Worm (Caenorhabditis elegans) whole organism, L1 larva: ENCODE results near the gene F59G1.4.

Experiments used
- C16A3.4 ChIP-seq: fragments of 150-350 bp; optimal IDR thresholded peaks from 2 replicates; lab custom pipeline; 2014; ENCODE audit warnings: missing biosample characterization, missing genetic modification characterization
- aha-1 ChIP-seq: fragments of 150-350 bp; optimal IDR thresholded peaks from 2 replicates; lab custom pipeline; 2014; ENCODE audit warnings: missing biosample characterization, missing genetic modification characterization
- aly-2 ChIP-seq: fragments of 150-350 bp; optimal IDR thresholded peaks from 2 replicates; lab custom pipeline; 2014; ENCODE audit warnings: missing biosample characterization, missing genetic modification characterization
- blmp-1 ChIP-seq: fragments of 150-350 bp; optimal IDR thresholded peaks from 2 replicates; lab custom pipeline; 2014; ENCODE audit warnings: missing biosample characterization, missing genetic modification characterization
- ceh-63 ChIP-seq: fragments of 200-800 bp; sonication (Bioruptor generic); optimal IDR thresholded peaks from 2 replicates; lab custom pipeline; 2018; ENCODE audit warnings: mild to moderate bottlenecking, missing genetic modification characterization, missing compliant biosample characterization
- ceh-82 ChIP-seq, 3 experiments: fragments of 150-350 bp in 1 of 3; sonication (generic microtip) in 2 of 3; optimal IDR thresholded peaks; 2 replicates each; lab custom pipeline; 2014 to 2017; ENCODE audit warnings: missing biosample characterization in 3 of 3, missing genetic modification characterization in 3 of 3
- ceh-90 ChIP-seq: sonication (generic microtip); optimal IDR thresholded peaks from 2 replicates; lab custom pipeline; 2016; ENCODE audit warnings: missing genetic modification characterization, missing compliant biosample characterization
- dpl-1 ChIP-seq, 3 experiments: fragments of 150-350 bp in 2 of 3; sonication (generic microtip) in 1 of 3; optimal IDR thresholded peaks; 2 replicates each; lab custom pipeline; 2014 to 2017; ENCODE audit warnings: missing biosample characterization in 3 of 3, missing genetic modification characterization in 3 of 3, missing genetic modification reagents in 3 of 3
- efl-1 ChIP-seq, 4 experiments: fragments of 150-350 bp; optimal IDR thresholded peaks in 3 of 4; peaks in 1 of 4; 1 replicate in 1 of 4; 2 replicates in 3 of 4; lab custom pipeline; 2014; ENCODE audit warnings: missing biosample characterization in 2 of 4, missing genetic modification characterization in 2 of 4, missing genetic modification reagents in 2 of 4
- egl-13 ChIP-seq: sonication (generic microtip); optimal IDR thresholded peaks from 2 replicates; lab custom pipeline; 2016; ENCODE audit warnings: missing genotype, missing genetic modification reagents, missing genetic modification characterization, missing compliant biosample characterization
- elt-2 ChIP-seq: sonication (generic microtip); optimal IDR thresholded peaks from 2 replicates; lab custom pipeline; 2016; ENCODE audit warnings: missing genetic modification characterization, mild to moderate bottlenecking, inconsistent platforms, missing compliant biosample characterization, missing genetic modification reagents
- fkh-4 ChIP-seq: sonication (generic microtip); optimal IDR thresholded peaks from 2 replicates; lab custom pipeline; 2016; ENCODE audit warnings: missing compliant biosample characterization, missing genetic modification characterization, borderline replicate concordance
- hlh-4 ChIP-seq: sonication (generic microtip); optimal IDR thresholded peaks from 2 replicates; lab custom pipeline; 2016; ENCODE audit warnings: mild to moderate bottlenecking, missing genetic modification characterization, missing compliant biosample characterization
- hpl-2 ChIP-seq: fragments of 150-350 bp; optimal IDR thresholded peaks from 2 replicates; lab custom pipeline; 2014; ENCODE audit warnings: missing biosample characterization, missing genetic modification reagents, missing genetic modification characterization
- irx-1 ChIP-seq: sonication (generic microtip); optimal IDR thresholded peaks from 2 replicates; lab custom pipeline; 2016; ENCODE audit warnings: missing genetic modification characterization, missing compliant biosample characterization
- jun-1 ChIP-seq: fragments of 150-350 bp; optimal IDR thresholded peaks from 2 replicates; lab custom pipeline; 2014; ENCODE audit warnings: missing biosample characterization, missing genetic modification reagents, missing genetic modification characterization
- lin-14 ChIP-seq: fragments of 200-800 bp; sonication (Bioruptor generic); optimal IDR thresholded peaks from 2 replicates; lab custom pipeline; 2018; ENCODE audit warnings: mild to moderate bottlenecking, missing genetic modification characterization, moderate library complexity, missing compliant biosample characterization
- lin-35 ChIP-seq, 2 experiments: fragments of 150-350 bp; optimal IDR thresholded peaks; 2 replicates each; lab custom pipeline; 2014; ENCODE audit warnings: missing biosample characterization in 2 of 2, missing genetic modification characterization in 2 of 2, missing genetic modification reagents in 2 of 2
- lin-39 ChIP-seq: fragments of 150-350 bp; optimal IDR thresholded peaks from 2 replicates; lab custom pipeline; 2014; ENCODE audit warnings: missing biosample characterization, missing genetic modification reagents, missing genetic modification characterization
- lir-3 ChIP-seq: sonication (generic microtip); optimal IDR thresholded peaks from 2 replicates; lab custom pipeline; 2016; ENCODE audit warnings: mild to moderate bottlenecking, missing genetic modification characterization, moderate library complexity, missing compliant biosample characterization; ENCODE audit not compliant: poor library complexity
- lsy-2 ChIP-seq, 2 experiments: fragments of 150-350 bp; optimal IDR thresholded peaks; 2 replicates each; lab custom pipeline; 2014; ENCODE audit warnings: missing biosample characterization in 2 of 2, missing genetic modification characterization in 2 of 2
- mab-9 ChIP-seq: fragments of 200-800 bp; sonication (Bioruptor generic); IDR thresholded peaks from 2 replicates; pipeline ENCODE4 v1.3.6; 2022; ENCODE audit warnings: missing genetic modification reagents, missing genetic modification characterization, missing compliant biosample characterization
- mef-2 ChIP-seq: fragments of 150-350 bp; optimal IDR thresholded peaks from 2 replicates; lab custom pipeline; 2014; ENCODE audit warnings: missing biosample characterization, missing genetic modification characterization
- mep-1 ChIP-seq: fragments of 150-350 bp; optimal IDR thresholded peaks from 2 replicates; lab custom pipeline; 2014; ENCODE audit warnings: missing biosample characterization, missing genetic modification characterization
- nhr-20 ChIP-seq: sonication (generic microtip); optimal IDR thresholded peaks from 2 replicates; lab custom pipeline; 2016; ENCODE audit warnings: mild to moderate bottlenecking, missing genetic modification characterization, missing compliant biosample characterization
- nhr-237 ChIP-seq: fragments of 150-350 bp; optimal IDR thresholded peaks from 2 replicates; lab custom pipeline; 2014; ENCODE audit warnings: missing biosample characterization, missing genetic modification characterization
- nhr-47 ChIP-seq: sonication (generic microtip); optimal IDR thresholded peaks from 2 replicates; lab custom pipeline; 2016; ENCODE audit warnings: mild to moderate bottlenecking, missing genetic modification characterization, moderate library complexity, missing compliant biosample characterization
- nhr-71 ChIP-seq: sonication (generic microtip); optimal IDR thresholded peaks from 2 replicates; lab custom pipeline; 2016; ENCODE audit warnings: mild to moderate bottlenecking, missing genetic modification characterization, moderate library complexity, missing compliant biosample characterization
- nhr-85 ChIP-seq: sonication (generic microtip); peaks from one replicate; lab custom pipeline; 2016; ENCODE audit warnings: missing genetic modification characterization, inconsistent platforms, missing compliant biosample characterization
- pqm-1 ChIP-seq: sonication (generic microtip); optimal IDR thresholded peaks from 3 replicates; lab custom pipeline; 2017; ENCODE audit warnings: missing biosample characterization, missing genetic modification characterization
- rnt-1 ChIP-seq: sonication (generic microtip); optimal IDR thresholded peaks from 2 replicates; lab custom pipeline; 2016; ENCODE audit warnings: mild to moderate bottlenecking, missing genetic modification characterization, moderate library complexity, missing compliant biosample characterization
- skn-1 ChIP-seq: fragments of 150-350 bp; optimal IDR thresholded peaks from 2 replicates; lab custom pipeline; 2014; ENCODE audit warnings: missing biosample characterization, missing genetic modification characterization
- snu-23 ChIP-seq: sonication (generic microtip); optimal IDR thresholded peaks from 2 replicates; lab custom pipeline; 2016; ENCODE audit warnings: missing genetic modification characterization, missing compliant biosample characterization
- sox-4 ChIP-seq: sonication (generic microtip); optimal IDR thresholded peaks from 2 replicates; lab custom pipeline; 2016; ENCODE audit warnings: missing genetic modification characterization, missing compliant biosample characterization
- swsn-7 ChIP-seq: sonication (generic microtip); optimal IDR thresholded peaks from 2 replicates; lab custom pipeline; 2016; ENCODE audit warnings: missing genetic modification characterization, missing compliant biosample characterization
- tbx-2 ChIP-seq: sonication (generic microtip); optimal IDR thresholded peaks from 2 replicates; lab custom pipeline; 2016; ENCODE audit warnings: missing genetic modification characterization, missing compliant biosample characterization
- unc-62 ChIP-seq: fragments of 150-350 bp; optimal IDR thresholded peaks from 2 replicates; lab custom pipeline; 2014; ENCODE audit warnings: missing biosample characterization, missing genetic modification reagents, missing genetic modification characterization
- xbp-1 ChIP-seq: sonication (generic microtip); optimal IDR thresholded peaks from 2 replicates; lab custom pipeline; 2016; ENCODE audit warnings: missing genetic modification characterization, missing compliant biosample characterization
- zip-4 ChIP-seq: fragments of 200-800 bp; sonication (Bioruptor generic); optimal IDR thresholded peaks from 2 replicates; lab custom pipeline; 2018; ENCODE audit warnings: mild to moderate bottlenecking, missing genetic modification characterization, moderate library complexity, missing compliant biosample characterization
- ztf-4 ChIP-seq: fragments of 150-350 bp; optimal IDR thresholded peaks from 2 replicates; lab custom pipeline; 2014; ENCODE audit warnings: missing biosample characterization, missing genetic modification characterization

The F59G1.4 gene

ce11 chrII:5917010-5917472, 21.1 kb downstream of the F59G1.4 start, which contains the start of gene frh-1:
Gene frh-1 (plus strand): TSS chrII:5917422.
- no peak for TF ChIP-seq ceh-90 (tag; lab: Kevin White, UChicago)
- no peak for TF ChIP-seq mep-1 (tag; lab: Kevin White, UChicago)
- TF ChIP-seq fkh-4 (tag; lab: Kevin White, UChicago) = no peak
- no peak for TF ChIP-seq mab-9 (GFP tag; lab: Robert Waterston, UW)
- TF ChIP-seq swsn-7 (tag; lab: Kevin White, UChicago) = no peak

ce11 chrII:5918149-5918697, 22.3 kb downstream of the F59G1.4 start, which contains the start of gene ptp-2:
Gene ptp-2 (plus strand): TSS chrII:5918647.
- peak; percentile 47 to 58 for TF ChIP-seq efl-1 (optimal IDR thresholded peaks at IDR 0.05; lab: Kevin White, UChicago)
- peak; percentile 48 to 92 for TF ChIP-seq efl-1 (GFP tag; optimal IDR thresholded peaks at IDR 0.05 in 1 of 2; lab: Kevin White, UChicago)
- no peak for TF ChIP-seq nhr-237 (tag; lab: Kevin White, UChicago)
- TF ChIP-seq ceh-63 (GFP tag; lab: Kevin White, UChicago) = no peak
- TF ChIP-seq sox-4 = no peak
- TF ChIP-seq hlh-4 (tag; lab: Kevin White, UChicago) = no peak
- peak; percentile 64 for TF ChIP-seq snu-23 (GFP tag; lab: Kevin White, UChicago)
- TF ChIP-seq zip-4 = no peak
- TF ChIP-seq mab-9 (GFP tag; lab: Robert Waterston, UW) = no peak
- TF ChIP-seq lir-3 (tag; lab: Kevin White, UChicago) = peak; percentile 38
- no peak for TF ChIP-seq hpl-2 (GFP tag; lab: Kevin White, UChicago)
- TF ChIP-seq C16A3.4 = peak; percentile 30
- peak; percentile 56 for TF ChIP-seq nhr-47
- peak in 1 of 3 experiments; percentile 24 for TF ChIP-seq ceh-82 (tag; optimal IDR thresholded peaks at IDR 0.05; lab: Kevin White, UChicago)
- peak; percentile 12 for TF ChIP-seq egl-13 (tag; lab: Kevin White, UChicago)
- TF ChIP-seq unc-62 (GFP tag; lab: Kevin White, UChicago) = no peak
- TF ChIP-seq rnt-1 = peak; percentile 44
- TF ChIP-seq xbp-1 = peak; percentile 22
- TF ChIP-seq mef-2 (tag; lab: Kevin White, UChicago) = no peak
- peak; percentile 34 for TF ChIP-seq irx-1 (tag; lab: Kevin White, UChicago)
- TF ChIP-seq pqm-1 = no peak
- TF ChIP-seq dpl-1 (GFP tag; optimal IDR thresholded peaks at IDR 0.05; lab: Kevin White, UChicago) = peak; percentile 16 to 62 (median 41)
- TF ChIP-seq tbx-2 = peak; percentile 10
- no peak for TF ChIP-seq aly-2
- peak; percentile 49 to 72 for TF ChIP-seq lsy-2 (tag; optimal IDR thresholded peaks at IDR 0.05; lab: Kevin White, UChicago)
- no peak for TF ChIP-seq aha-1 (tag; lab: Kevin White, UChicago)
- peak; percentile 65 for TF ChIP-seq nhr-71
- TF ChIP-seq ztf-4 = no peak
- TF ChIP-seq lin-14 (GFP tag; lab: Kevin White, UChicago) = peak; percentile 57
- peak; percentile 31 for TF ChIP-seq skn-1 (tag; lab: Kevin White, UChicago)
- peak; percentile 27 to 57 for TF ChIP-seq lin-35 (GFP tag; optimal IDR thresholded peaks at IDR 0.05; lab: Kevin White, UChicago)
- TF ChIP-seq nhr-20 = peak; percentile 61
- no peak for TF ChIP-seq lin-39 (tag; lab: Kevin White, UChicago)
- TF ChIP-seq jun-1 (tag; lab: Kevin White, UChicago) = no peak
- TF ChIP-seq swsn-7 (tag; lab: Kevin White, UChicago) = peak; percentile 36
- TF ChIP-seq elt-2 (tag; lab: Kevin White, UChicago) = no peak
- peak; percentile 41 for TF ChIP-seq blmp-1 (tag; lab: Kevin White, UChicago)
- TF ChIP-seq mep-1 (tag; lab: Kevin White, UChicago) = peak; percentile 22
- TF ChIP-seq nhr-85 (tag; lab: Kevin White, UChicago) = peak; percentile 72
